Fruit fly (Drosophila melanogaster) whole organism, embryonic: ENCODE results near the gene Cad99C.

ENCODE experiments used
- Ada2b ChIP-seq: fragments of 200-800 bp; sonication (Bioruptor generic); IDR thresholded peaks from 2 replicates; pipeline ENCODE4 v1.3.6; 2022; ENCODE audit warnings: missing biosample characterization, missing genetic modification characterization
- CG10462 ChIP-seq: fragments of 200-800 bp; sonication (Bioruptor generic); optimal IDR thresholded peaks from 2 replicates; lab custom pipeline; 2016; ENCODE audit warnings: missing biosample characterization, missing genetic modification characterization
- CG10979 ChIP-seq: fragments of 200-800 bp; sonication (Bioruptor generic); optimal IDR thresholded peaks from 2 replicates; lab custom pipeline; 2018; ENCODE audit warnings: missing biosample characterization, mild to moderate bottlenecking, missing genetic modification characterization, moderate library complexity
- CG11560 ChIP-seq: fragments of 200-800 bp; sonication (Bioruptor generic); IDR thresholded peaks from 3 replicates; pipeline ENCODE4 v1.3.6; 2022; ENCODE audit warnings: missing biosample characterization, missing genetic modification characterization
- CG12104 ChIP-seq: fragments of 200-800 bp; sonication (Bioruptor generic); optimal IDR thresholded peaks from 3 replicates; lab custom pipeline; 2016; ENCODE audit warnings: missing biosample characterization, missing genetic modification characterization
- CG12236 ChIP-seq: fragments of 200-800 bp; sonication (Bioruptor generic); optimal IDR thresholded peaks from 2 replicates; lab custom pipeline; 2016; ENCODE audit warnings: missing biosample characterization, missing genetic modification characterization
- CG12744 ChIP-seq: fragments of 200-800 bp; sonication (Bioruptor generic); optimal IDR thresholded peaks from 2 replicates; lab custom pipeline; 2016; ENCODE audit warnings: missing biosample characterization, missing genetic modification characterization
- CG15073 ChIP-seq: fragments of 200-800 bp; sonication (Bioruptor generic); optimal IDR thresholded peaks from 2 replicates; lab custom pipeline; 2016; ENCODE audit warnings: missing biosample characterization, missing genetic modification characterization
- CG1529 ChIP-seq: fragments of 200-800 bp; sonication (Bioruptor generic); optimal IDR thresholded peaks from 3 replicates; lab custom pipeline; 2018; ENCODE audit warnings: missing biosample characterization, missing genetic modification characterization
- CG1603 ChIP-seq: fragments of 200-800 bp; sonication (Bioruptor generic); optimal IDR thresholded peaks from 2 replicates; lab custom pipeline; 2019; ENCODE audit warnings: missing biosample characterization, mild to moderate bottlenecking, missing genetic modification characterization, moderate library complexity
- CG17361 ChIP-seq: fragments of 200-800 bp; sonication (Bioruptor generic); IDR thresholded peaks from 3 replicates; pipeline ENCODE4 v1.3.6; 2022; ENCODE audit warnings: missing biosample characterization, missing genetic modification characterization
- CG18619 ChIP-seq: fragments of 200-800 bp; sonication (Bioruptor generic); optimal IDR thresholded peaks from 3 replicates; lab custom pipeline; 2017; ENCODE audit warnings: missing biosample characterization, mild to moderate bottlenecking, missing genetic modification characterization
- CG2202 ChIP-seq: fragments of 200-800 bp; sonication (Bioruptor generic); optimal IDR thresholded peaks from 2 replicates; lab custom pipeline; 2018; ENCODE audit warnings: missing biosample characterization, mild to moderate bottlenecking, missing genetic modification characterization
- CG31224 ChIP-seq: fragments of 200-800 bp; sonication (Bioruptor generic); IDR thresholded peaks from 2 replicates; pipeline ENCODE4 v1.3.6; 2022; ENCODE audit warnings: missing biosample characterization, missing genetic modification characterization
- CG31365 ChIP-seq: fragments of 200-800 bp; sonication (Bioruptor generic); optimal IDR thresholded peaks from 2 replicates; lab custom pipeline; 2018; ENCODE audit warnings: missing biosample characterization, mild to moderate bottlenecking, missing genetic modification characterization
- CG32532 ChIP-seq: fragments of 200-800 bp; sonication (Bioruptor generic); IDR thresholded peaks from 2 replicates; pipeline ENCODE4 v1.3.6; 2022; ENCODE audit warnings: missing biosample characterization, missing genetic modification characterization
- CG32772 ChIP-seq: fragments of 200-800 bp; sonication (Bioruptor generic); IDR thresholded peaks from 2 replicates; pipeline ENCODE4 v1.3.6; 2022; ENCODE audit warnings: missing biosample characterization, missing genetic modification characterization
- CG33557 ChIP-seq: fragments of 200-800 bp; sonication (Bioruptor generic); optimal IDR thresholded peaks from 2 replicates; lab custom pipeline; 2019; ENCODE audit warnings: missing biosample characterization, mild to moderate bottlenecking, missing genetic modification characterization, moderate library complexity
- CG3838 ChIP-seq: fragments of 200-800 bp; sonication (Bioruptor generic); optimal IDR thresholded peaks from 3 replicates; lab custom pipeline; 2016; ENCODE audit warnings: missing biosample characterization, missing genetic modification characterization
- CG4707 ChIP-seq: fragments of 200-800 bp; sonication (Bioruptor generic); optimal IDR thresholded peaks from 2 replicates; lab custom pipeline; 2018; ENCODE audit warnings: missing biosample characterization, mild to moderate bottlenecking, missing genetic modification characterization, moderate library complexity
- CG6854 ChIP-seq: fragments of 200-800 bp; sonication (Bioruptor generic); optimal IDR thresholded peaks from 3 replicates; lab custom pipeline; 2017; ENCODE audit warnings: missing biosample characterization, mild to moderate bottlenecking, missing genetic modification characterization
- CG7271 ChIP-seq: fragments of 200-800 bp; sonication (Bioruptor generic); optimal IDR thresholded peaks from 2 replicates; lab custom pipeline; 2018; ENCODE audit warnings: missing biosample characterization, mild to moderate bottlenecking, missing genetic modification characterization, moderate library complexity
- CG7372 ChIP-seq: fragments of 200-800 bp; sonication (Bioruptor generic); IDR thresholded peaks from 2 replicates; pipeline ENCODE4 v1.3.6; 2022; ENCODE audit warnings: missing biosample characterization, missing genetic modification characterization
- CG9437 ChIP-seq: fragments of 200-800 bp; sonication (Bioruptor generic); optimal IDR thresholded peaks from 2 replicates; lab custom pipeline; 2018; ENCODE audit warnings: missing biosample characterization, mild to moderate bottlenecking, missing genetic modification characterization
- CG9727 ChIP-seq: fragments of 200-800 bp; sonication (Bioruptor generic); optimal IDR thresholded peaks from 3 replicates; lab custom pipeline; 2017; ENCODE audit warnings: missing biosample characterization, mild to moderate bottlenecking, missing genetic modification characterization
- CTCF ChIP-seq: fragments of 200-800 bp; sonication (Bioruptor generic); optimal IDR thresholded peaks from 2 replicates; lab custom pipeline; 2017; ENCODE audit warnings: missing biosample characterization, mild to moderate bottlenecking, missing genetic modification characterization, moderate library complexity
- Dek ChIP-seq: fragments of 200-800 bp; sonication (Bioruptor generic); optimal IDR thresholded peaks from 3 replicates; lab custom pipeline; 2019; ENCODE audit warnings: missing biosample characterization, mild to moderate bottlenecking, missing genetic modification characterization, moderate library complexity
- E2f1 ChIP-seq: fragments of 200-800 bp; sonication (Bioruptor generic); IDR thresholded peaks from 2 replicates; pipeline ENCODE4 v1.3.6; 2022; ENCODE audit warnings: missing biosample characterization, missing genetic modification characterization
- HLHmδ ChIP-seq: fragments of 200-800 bp; sonication (Bioruptor generic); optimal IDR thresholded peaks from 2 replicates; lab custom pipeline; 2018; ENCODE audit warnings: missing biosample characterization, mild to moderate bottlenecking, missing genetic modification characterization, moderate library complexity
- Hmr ChIP-seq: fragments of 200-800 bp; sonication (Bioruptor generic); optimal IDR thresholded peaks from 3 replicates; lab custom pipeline; 2017; ENCODE audit warnings: mild to moderate bottlenecking, missing biosample characterization, missing genetic modification reagents, missing genetic modification characterization
- Hr3 ChIP-seq: fragments of 200-800 bp; sonication (Bioruptor generic); optimal IDR thresholded peaks from 3 replicates; lab custom pipeline; 2016; ENCODE audit warnings: missing biosample characterization, missing genetic modification characterization
- Hr39 ChIP-seq: fragments of >200 bp; optimal IDR thresholded peaks from 2 replicates; lab custom pipeline; 2017
- Myb ChIP-seq: fragments of 200-800 bp; sonication (Bioruptor generic); optimal IDR thresholded peaks from 2 replicates; lab custom pipeline; 2016; ENCODE audit warnings: missing biosample characterization, missing genetic modification characterization
- NC2β ChIP-seq: fragments of 200-800 bp; sonication (Bioruptor generic); optimal IDR thresholded peaks from 2 replicates; lab custom pipeline; 2016; ENCODE audit warnings: missing biosample characterization, missing genetic modification characterization
- NK7.1 ChIP-seq: fragments of 200-800 bp; sonication (Bioruptor generic); optimal IDR thresholded peaks from 3 replicates; lab custom pipeline; 2016; ENCODE audit warnings: missing biosample characterization, missing genetic modification characterization
- Oaz ChIP-seq: fragments of 200-800 bp; sonication (Bioruptor generic); IDR thresholded peaks from 2 replicates; pipeline ENCODE4 v1.3.6; 2022; ENCODE audit warnings: missing biosample characterization, missing genetic modification characterization
- Optix ChIP-seq: fragments of 200-800 bp; sonication (Bioruptor generic); IDR thresholded peaks from 3 replicates; pipeline ENCODE4 v1.3.6; 2022; ENCODE audit warnings: missing biosample characterization, missing genetic modification characterization
- Taf1 ChIP-seq: fragments of 200-800 bp; sonication (Bioruptor generic); IDR thresholded peaks from 2 replicates; pipeline ENCODE4 v1.3.6; 2022; ENCODE audit warnings: missing biosample characterization, missing genetic modification characterization
- ara ChIP-seq: fragments of 200-800 bp; sonication (Bioruptor generic); IDR thresholded peaks from 2 replicates; pipeline ENCODE4 v1.3.6; 2022; ENCODE audit warnings: missing biosample characterization, missing genetic modification characterization
- cad ChIP-seq: fragments of >200 bp; optimal IDR thresholded peaks from 2 replicates; lab custom pipeline; 2017; ENCODE audit warnings: missing biosample characterization, missing genetic modification characterization
- chn ChIP-seq: fragments of 200-800 bp; sonication (Bioruptor generic); optimal IDR thresholded peaks from 2 replicates; lab custom pipeline; 2016; ENCODE audit warnings: missing biosample characterization, missing genetic modification characterization
- croc ChIP-seq: fragments of 200-800 bp; sonication (Bioruptor generic); conservative IDR thresholded peaks from 3 replicates; pipeline ENCODE4 v1.3.6; 2022; ENCODE audit warnings: missing biosample characterization, missing genetic modification characterization
- danr ChIP-seq: fragments of 200-800 bp; sonication (Bioruptor generic); IDR thresholded peaks from 2 replicates; pipeline ENCODE4 v1.3.6; 2022; ENCODE audit warnings: missing biosample characterization, missing genetic modification characterization
- dm ChIP-seq: fragments of 200-800 bp; sonication (Bioruptor generic); optimal IDR thresholded peaks from 3 replicates; lab custom pipeline; 2016; ENCODE audit warnings: missing biosample characterization, missing genetic modification characterization
- hth ChIP-seq: fragments of >200 bp; optimal IDR thresholded peaks from 2 replicates; lab custom pipeline; 2017; ENCODE audit warnings: inconsistent platforms
- knrl ChIP-seq: fragments of 200-800 bp; sonication (Bioruptor generic); IDR thresholded peaks from 3 replicates; pipeline ENCODE4 v1.3.6; 2022; ENCODE audit warnings: missing biosample characterization, missing genetic modification characterization; ENCODE audit not compliant: partially characterized antibody
- mirr ChIP-seq: fragments of 200-800 bp; sonication (Bioruptor generic); optimal IDR thresholded peaks from 3 replicates; lab custom pipeline; 2018; ENCODE audit warnings: missing biosample characterization, mild to moderate bottlenecking, missing genetic modification characterization
- pzg ChIP-seq: fragments of 200-800 bp; sonication (Bioruptor generic); optimal IDR thresholded peaks from 3 replicates; lab custom pipeline; 2018; ENCODE audit warnings: missing biosample characterization, mild to moderate bottlenecking, missing genetic modification characterization, moderate library complexity
- shn ChIP-seq: fragments of 200-800 bp; sonication (Bioruptor generic); optimal IDR thresholded peaks from 3 replicates; lab custom pipeline; 2016; ENCODE audit warnings: missing biosample characterization, missing genetic modification characterization
- stwl ChIP-seq: fragments of 200-800 bp; sonication (Bioruptor generic); optimal IDR thresholded peaks from 3 replicates; lab custom pipeline; 2018; ENCODE audit warnings: missing biosample characterization, mild to moderate bottlenecking, missing genetic modification characterization, moderate library complexity
- sug ChIP-seq: fragments of 200-800 bp; optimal IDR thresholded peaks from 2 replicates; lab custom pipeline; 2019; ENCODE audit warnings: missing biosample characterization, mild to moderate bottlenecking, missing genetic modification characterization, moderate library complexity
- unpg ChIP-seq: fragments of 200-800 bp; sonication (Bioruptor generic); optimal IDR thresholded peaks from 3 replicates; lab custom pipeline; 2018; ENCODE audit warnings: missing biosample characterization, mild to moderate bottlenecking, missing genetic modification characterization, moderate library complexity
- zen ChIP-seq: fragments of 200-800 bp; sonication (Bioruptor generic); optimal IDR thresholded peaks from 3 replicates; lab custom pipeline; 2018; ENCODE audit warnings: missing biosample characterization, mild to moderate bottlenecking, missing genetic modification characterization, moderate library complexity

Cad99C gene

dm6 chr3R:29903775-29904356 lies 62.4 kb downstream of the Cad99C start, which contains the start of gene CG15517 (continued):
- TF ChIP-seq sug (tag; lab: Kevin White, UChicago) (peak; percentile 12), CG7271 (tag; lab: Kevin White, UChicago) (no peak), Hmr (peak; percentile 18), mirr (GFP tag; lab: Kevin White, UChicago) (no peak), CG9727 (GFP tag; lab: Kevin White, UChicago) (no peak), CG11560 (tag; lab: Robert Waterston, UW) (no peak), CG4707 (GFP tag; lab: Kevin White, UChicago) (no peak), CG31365 (tag; lab: Kevin White, UChicago) (no peak), croc (GFP tag; lab: Robert Waterston, UW) (no peak), Oaz (GFP tag; lab: Robert Waterston, UW) (no peak), Optix (GFP tag; lab: Robert Waterston, UW) (no peak), NC2β (GFP tag; lab: Kevin White, UChicago) (no peak), CG17361 (GFP tag; lab: Robert Waterston, UW) (0 out of 3 replicates have a peak, but pooled peaks have one; percentile 32), CG6854 (GFP tag; lab: Kevin White, UChicago) (no peak), NK7.1 (GFP tag; lab: Kevin White, UChicago) (no peak), CG33557 (GFP tag; lab: Kevin White, UChicago) (no peak), CG32532 (GFP tag; lab: Robert Waterston, UW) (peak; percentile 38; the same call in 1 of the 2 replicates), Myb (GFP tag; lab: Kevin White, UChicago) (peak; percentile 0), ara (GFP tag; lab: Robert Waterston, UW) (no peak), hth (lab: Kevin White, UChicago) (no peak), CG12236 (GFP tag; lab: Kevin White, UChicago) (no peak), CG1603 (tag; lab: Kevin White, UChicago) (no peak), pzg (no peak), cad (GFP tag; lab: Kevin White, UChicago) (no peak), Hr3 (GFP tag; lab: Kevin White, UChicago) (peak; percentile 2), CG7372 (GFP tag; lab: Robert Waterston, UW) (peak; percentile 45; the same call in 1 of the 2 replicates), chn (GFP tag; lab: Kevin White, UChicago) (no peak), CG18619 (GFP tag; lab: Kevin White, UChicago) (no peak), CG31224 (GFP tag; lab: Robert Waterston, UW) (0 out of 2 replicates have a peak, but pooled peaks have one; percentile 6), CG1529 (GFP tag; lab: Kevin White, UChicago) (no peak), CG2202 (tag; lab: Kevin White, UChicago) (no peak), E2f1 (GFP tag; lab: Robert Waterston, UW) (no peak), Taf1 (no peak), knrl (peak; percentile 66; the same call in 1 of the 3 replicates), CG3838 (GFP tag; lab: Kevin White, UChicago) (no peak), shn (GFP tag; lab: Kevin White, UChicago) (no peak), unpg (GFP tag; lab: Kevin White, UChicago) (peak; percentile 6), stwl (tag; lab: Kevin White, UChicago) (peak; percentile 86), CG10462 (GFP tag; lab: Kevin White, UChicago) (no peak), CG12744 (GFP tag; lab: Kevin White, UChicago) (no peak), CG12104 (GFP tag; lab: Kevin White, UChicago) (no peak), CG15073 (no peak), CG32772 (GFP tag; lab: Robert Waterston, UW) (no peak), Hr39 (lab: Kevin White, UChicago) (no peak), CTCF (peak; percentile 95), HLHmδ (GFP tag; lab: Kevin White, UChicago) (no peak), zen (tag; lab: Kevin White, UChicago) (peak; percentile 35), CG10979 (tag; lab: Kevin White, UChicago) (no peak), danr (GFP tag; lab: Robert Waterston, UW) (no peak), Dek (tag; lab: Kevin White, UChicago) (peak; percentile 62), Ada2b (GFP tag; lab: Robert Waterston, UW) (no peak), CG9437 (GFP tag; lab: Kevin White, UChicago) (no peak), dm (no peak)
